Fruit fly (Drosophila melanogaster) whole organism, embryonic: ENCODE data around the gene Atf3.
A peak's percentile ranks its signal among the peaks of the same experiment; 100 is the strongest.

Experiments
- CG10366 ChIP-seq: fragments of 200-800 bp; sonication (Bioruptor generic); IDR thresholded peaks from 2 replicates; pipeline ENCODE4 v1.3.6; 2022; ENCODE audit warnings: missing biosample characterization, missing genetic modification characterization
- CG10979 ChIP-seq: fragments of 200-800 bp; sonication (Bioruptor generic); optimal IDR thresholded peaks from 2 replicates; lab custom pipeline; 2018; ENCODE audit warnings: missing biosample characterization, mild to moderate bottlenecking, missing genetic modification characterization, moderate library complexity
- CG11093 ChIP-seq: fragments of 200-800 bp; sonication (Bioruptor generic); IDR thresholded peaks from 3 replicates; pipeline ENCODE4 v1.3.6; 2022; ENCODE audit warnings: missing biosample characterization, missing genetic modification characterization
- CG12299 ChIP-seq: fragments of 200-800 bp; sonication (Bioruptor generic); optimal IDR thresholded peaks from 2 replicates; lab custom pipeline; 2018; ENCODE audit warnings: missing biosample characterization, mild to moderate bottlenecking, missing genetic modification characterization
- CG12769 ChIP-seq: fragments of 200-800 bp; sonication (Bioruptor generic); optimal IDR thresholded peaks from 2 replicates; lab custom pipeline; 2019; ENCODE audit warnings: missing biosample characterization, mild to moderate bottlenecking, missing genetic modification characterization, moderate library complexity
- CG12942 ChIP-seq: fragments of 200-800 bp; sonication (Bioruptor generic); optimal IDR thresholded peaks from 3 replicates; lab custom pipeline; 2016; ENCODE audit warnings: missing biosample characterization, missing genetic modification characterization
- CG13123 ChIP-seq: fragments of 200-800 bp; sonication (Bioruptor generic); optimal IDR thresholded peaks from 2 replicates; lab custom pipeline; 2016; ENCODE audit warnings: missing biosample characterization, missing genetic modification characterization
- CG14441 ChIP-seq: fragments of 200-800 bp; sonication (Bioruptor generic); IDR thresholded peaks from 2 replicates; pipeline ENCODE4 v1.3.6; 2022; ENCODE audit warnings: missing biosample characterization, missing genetic modification characterization
- CG14710 ChIP-seq: fragments of 200-800 bp; sonication (Bioruptor generic); optimal IDR thresholded peaks from 3 replicates; lab custom pipeline; 2019; ENCODE audit warnings: missing biosample characterization, mild to moderate bottlenecking, missing genetic modification characterization, moderate library complexity
- CG15073 ChIP-seq: fragments of 200-800 bp; sonication (Bioruptor generic); optimal IDR thresholded peaks from 2 replicates; lab custom pipeline; 2016; ENCODE audit warnings: missing biosample characterization, missing genetic modification characterization
- CG15479 ChIP-seq: fragments of 200-800 bp; sonication (Bioruptor generic); optimal IDR thresholded peaks from 3 replicates; lab custom pipeline; 2019; ENCODE audit warnings: missing biosample characterization, mild to moderate bottlenecking, missing genetic modification characterization, moderate library complexity
- CG17568 ChIP-seq: fragments of 200-800 bp; sonication (Bioruptor generic); optimal IDR thresholded peaks from 2 replicates; lab custom pipeline; 2018; ENCODE audit warnings: missing biosample characterization, mild to moderate bottlenecking, missing genetic modification characterization, moderate library complexity
- CG17829 ChIP-seq: fragments of 200-800 bp; optimal IDR thresholded peaks from 2 replicates; lab custom pipeline; 2019; ENCODE audit warnings: missing biosample characterization, mild to moderate bottlenecking, missing genetic modification characterization, moderate library complexity
- CG30403 ChIP-seq: fragments of 200-800 bp; sonication (Bioruptor generic); optimal IDR thresholded peaks from 3 replicates; lab custom pipeline; 2016; ENCODE audit warnings: missing biosample characterization, missing genetic modification characterization
- CG31365 ChIP-seq: fragments of 200-800 bp; sonication (Bioruptor generic); optimal IDR thresholded peaks from 2 replicates; lab custom pipeline; 2018; ENCODE audit warnings: missing biosample characterization, mild to moderate bottlenecking, missing genetic modification characterization
- CG3995 ChIP-seq: fragments of 200-800 bp; sonication (Bioruptor generic); optimal IDR thresholded peaks from 3 replicates; lab custom pipeline; 2016; ENCODE audit warnings: missing biosample characterization, missing genetic modification characterization
- CG42726 ChIP-seq: fragments of 200-800 bp; sonication (Bioruptor generic); IDR thresholded peaks from 2 replicates; pipeline ENCODE4 v1.3.6; 2022; ENCODE audit warnings: missing biosample characterization, missing genetic modification characterization; ENCODE audit not compliant: partially characterized antibody
- CG4820 ChIP-seq: fragments of 200-800 bp; sonication (Bioruptor generic); optimal IDR thresholded peaks from 3 replicates; lab custom pipeline; 2016; ENCODE audit warnings: missing biosample characterization, missing genetic modification characterization
- CG7271 ChIP-seq: fragments of 200-800 bp; sonication (Bioruptor generic); optimal IDR thresholded peaks from 2 replicates; lab custom pipeline; 2018; ENCODE audit warnings: missing biosample characterization, mild to moderate bottlenecking, missing genetic modification characterization, moderate library complexity
- CG8478 ChIP-seq: fragments of >200 bp; optimal IDR thresholded peaks from 2 replicates; lab custom pipeline; 2018
- Dll ChIP-seq: fragments of 200-800 bp; sonication (Bioruptor generic); IDR thresholded peaks from 4 replicates; pipeline ENCODE4 v1.3.6; 2022; ENCODE audit warnings: missing biosample characterization, missing genetic modification characterization; ENCODE audit not compliant: partially characterized antibody
- Fer1 ChIP-seq: fragments of 200-800 bp; sonication (Bioruptor generic); optimal IDR thresholded peaks from 2 replicates; lab custom pipeline; 2017; ENCODE audit warnings: missing biosample characterization, mild to moderate bottlenecking, missing genetic modification characterization
- Gsc ChIP-seq: fragments of 200-800 bp; sonication (Bioruptor generic); IDR thresholded peaks from 2 replicates; pipeline ENCODE4 v1.3.6; 2022; ENCODE audit warnings: missing biosample characterization, missing genetic modification characterization
- Kr ChIP-seq: fragments of 200-800 bp; sonication (Bioruptor generic); optimal IDR thresholded peaks from 2 replicates; lab custom pipeline; 2017; ENCODE audit warnings: missing biosample characterization, mild to moderate bottlenecking, missing genetic modification characterization
- Med ChIP-seq: fragments of 200-800 bp; sonication (Bioruptor generic); peaks from one replicate; lab custom pipeline; 2016; ENCODE audit warnings: missing biosample characterization, missing genetic modification characterization, mild to moderate bottlenecking, inconsistent platforms, moderate library complexity
- NC2α ChIP-seq: fragments of 200-800 bp; sonication (Bioruptor generic); optimal IDR thresholded peaks from 2 replicates; lab custom pipeline; 2016; ENCODE audit warnings: missing biosample characterization, missing genetic modification characterization
- Opbp ChIP-seq: fragments of 200-800 bp; sonication (Bioruptor generic); IDR thresholded peaks from 3 replicates; pipeline ENCODE4 v1.3.6; 2022; ENCODE audit warnings: missing biosample characterization, missing genetic modification characterization; ENCODE audit not compliant: partially characterized antibody
- Ravus ChIP-seq: fragments of 200-800 bp; sonication (Bioruptor generic); IDR thresholded peaks from 2 replicates; pipeline ENCODE4 v1.3.6; 2022; ENCODE audit warnings: missing biosample characterization, missing genetic modification characterization
- Sry-δ ChIP-seq: fragments of 200-800 bp; sonication (Bioruptor generic); optimal IDR thresholded peaks from 2 replicates; lab custom pipeline; 2016; ENCODE audit warnings: missing biosample characterization, missing genetic modification characterization
- Tbp ChIP-seq: fragments of >200 bp; optimal IDR thresholded peaks from 2 replicates; lab custom pipeline; 2018; ENCODE audit warnings: missing biosample characterization, missing genetic modification characterization
- Trl ChIP-seq, 3 experiments: fragments of >200 bp in 2 of 3; fragments of 200-800 bp in 1 of 3; sonication (Bioruptor generic) in 1 of 3; optimal IDR thresholded peaks; 2 replicates in 1 of 3; 3 replicates in 2 of 3; lab custom pipeline; 2016 to 2017; ENCODE audit warnings: missing biosample characterization in 1 of 3, missing genetic modification characterization in 1 of 3
- al ChIP-seq: fragments of 200-800 bp; sonication (Bioruptor generic); IDR thresholded peaks from 2 replicates; pipeline ENCODE4 v1.3.6; 2022; ENCODE audit warnings: missing biosample characterization, missing genetic modification characterization
- aop ChIP-seq: fragments of 200-800 bp; sonication (Bioruptor generic); IDR thresholded peaks from 2 replicates; pipeline ENCODE4 v1.3.6; 2022; ENCODE audit warnings: missing biosample characterization, missing genetic modification characterization
- ara ChIP-seq: fragments of 200-800 bp; sonication (Bioruptor generic); IDR thresholded peaks from 2 replicates; pipeline ENCODE4 v1.3.6; 2022; ENCODE audit warnings: missing biosample characterization, missing genetic modification characterization
- ase ChIP-seq: fragments of 200-800 bp; sonication (Bioruptor generic); IDR thresholded peaks from 3 replicates; pipeline ENCODE4 v1.3.6; 2022; ENCODE audit warnings: missing biosample characterization, missing genetic modification characterization
- cg ChIP-seq: fragments of 200-800 bp; sonication (Bioruptor generic); optimal IDR thresholded peaks from 3 replicates; lab custom pipeline; 2019; ENCODE audit warnings: missing biosample characterization, mild to moderate bottlenecking, missing genetic modification characterization, moderate library complexity
- chn ChIP-seq: fragments of 200-800 bp; sonication (Bioruptor generic); optimal IDR thresholded peaks from 2 replicates; lab custom pipeline; 2016; ENCODE audit warnings: missing biosample characterization, missing genetic modification characterization
- fu2 ChIP-seq: fragments of 200-800 bp; sonication (Bioruptor generic); optimal IDR thresholded peaks from 2 replicates; lab custom pipeline; 2016; ENCODE audit warnings: missing biosample characterization, missing genetic modification characterization
- gsb ChIP-seq: fragments of 200-800 bp; sonication (Bioruptor generic); IDR thresholded peaks from 2 replicates; pipeline ENCODE4 v1.3.6; 2022; ENCODE audit warnings: missing biosample characterization, missing genetic modification characterization
- ind ChIP-seq: fragments of 200-800 bp; sonication (Bioruptor generic); optimal IDR thresholded peaks from 3 replicates; lab custom pipeline; 2016; ENCODE audit warnings: missing biosample characterization, missing genetic modification characterization
- kah ChIP-seq: fragments of 200-800 bp; sonication (Bioruptor generic); optimal IDR thresholded peaks from 2 replicates; lab custom pipeline; 2018; ENCODE audit warnings: missing biosample characterization, mild to moderate bottlenecking, missing genetic modification characterization
- ken ChIP-seq: fragments of 200-800 bp; sonication (Bioruptor generic); IDR thresholded peaks from 3 replicates; pipeline ENCODE4 v1.3.6; 2022; ENCODE audit warnings: missing biosample characterization, missing genetic modification characterization
- mld ChIP-seq: fragments of 200-800 bp; sonication (Bioruptor generic); IDR thresholded peaks from 3 replicates; pipeline ENCODE4 v1.3.6; 2022; ENCODE audit warnings: missing biosample characterization, missing genetic modification characterization; ENCODE audit not compliant: partially characterized antibody
- nom ChIP-seq: fragments of 200-800 bp; sonication (Bioruptor generic); optimal IDR thresholded peaks from 2 replicates; lab custom pipeline; 2017; ENCODE audit warnings: missing biosample characterization, missing genetic modification characterization, mild to moderate bottlenecking, moderate library complexity, missing genetic modification reagents
- run ChIP-seq: fragments of 200-800 bp; sonication (Bioruptor generic); optimal IDR thresholded peaks from 3 replicates; lab custom pipeline; 2018; ENCODE audit warnings: missing biosample characterization, mild to moderate bottlenecking, missing genetic modification characterization
- sens-2 ChIP-seq: fragments of 200-800 bp; sonication (Bioruptor generic); IDR thresholded peaks from 2 replicates; pipeline ENCODE4 v1.3.6; 2022; ENCODE audit warnings: missing biosample characterization, missing genetic modification characterization
- sna ChIP-seq: fragments of 200-800 bp; sonication (Bioruptor generic); IDR thresholded peaks from 2 replicates; pipeline ENCODE4 v1.3.6; 2022; ENCODE audit warnings: missing biosample characterization, missing genetic modification characterization; ENCODE audit not compliant: partially characterized antibody
- sob ChIP-seq: fragments of 200-800 bp; sonication (Bioruptor generic); IDR thresholded peaks from 2 replicates; pipeline ENCODE4 v1.3.6; 2022; ENCODE audit warnings: missing biosample characterization, missing genetic modification characterization
- tx ChIP-seq: fragments of 200-800 bp; sonication (Bioruptor generic); optimal IDR thresholded peaks from 2 replicates; lab custom pipeline; 2016; ENCODE audit warnings: missing biosample characterization, missing genetic modification characterization
- unpg ChIP-seq: fragments of 200-800 bp; sonication (Bioruptor generic); optimal IDR thresholded peaks from 3 replicates; lab custom pipeline; 2018; ENCODE audit warnings: missing biosample characterization, mild to moderate bottlenecking, missing genetic modification characterization, moderate library complexity
- vnd ChIP-seq: fragments of 200-800 bp; sonication (Bioruptor generic); IDR thresholded peaks from 3 replicates; pipeline ENCODE4 v1.3.6; 2022; ENCODE audit warnings: missing biosample characterization, missing genetic modification characterization; ENCODE audit not compliant: partially characterized antibody
- wdn ChIP-seq: fragments of 200-800 bp; sonication (Bioruptor generic); IDR thresholded peaks from 2 replicates; pipeline ENCODE4 v1.3.6; 2022; ENCODE audit warnings: missing biosample characterization, missing genetic modification characterization

Gene Atf3

dm6 chrX:1270655-1271054, 4.4 kb downstream of the Atf3 start (continued):
- TF ChIP-seq CG11093 (no peak), CG15479 (GFP tag; lab: Kevin White, UChicago) (no peak), Dll (GFP tag; lab: Robert Waterston, UW) (no peak), chn (GFP tag; lab: Kevin White, UChicago) (no peak), sens-2 (GFP tag; lab: Robert Waterston, UW) (no peak), mld (GFP tag; lab: Robert Waterston, UW) (no peak), CG17568 (GFP tag; lab: Kevin White, UChicago) (peak; percentile 28), CG8478 (lab: Kevin White, UChicago) (no peak), CG42726 (GFP tag; lab: Robert Waterston, UW) (no peak), CG10979 (tag; lab: Kevin White, UChicago) (peak; percentile 50), Tbp (GFP tag; lab: Kevin White, UChicago) (no peak), run (tag; lab: Kevin White, UChicago) (no peak), al (GFP tag; lab: Robert Waterston, UW) (peak; percentile 36; the same call in 1 of the 2 replicates), ken (0 out of 3 replicates have a peak, but pooled peaks have one; percentile 4), vnd (GFP tag; lab: Robert Waterston, UW) (no peak), CG4820 (GFP tag; lab: Kevin White, UChicago) (no peak), NC2α (no peak), gsb (GFP tag; lab: Robert Waterston, UW) (no peak), ara (no peak), tx (no peak), aop (GFP tag; lab: Robert Waterston, UW) (no peak), Opbp (GFP tag; lab: Robert Waterston, UW) (no peak), CG30403 (GFP tag; lab: Kevin White, UChicago) (peak; percentile 20), CG14710 (tag; lab: Kevin White, UChicago) (peak; percentile 51), Fer1 (GFP tag; lab: Kevin White, UChicago) (peak; percentile 49), nom (GFP tag; lab: Kevin White, UChicago) (no peak), Sry-δ (no peak), Med (GFP tag; lab: Kevin White, UChicago) (peak; percentile 88), Gsc (no peak), ase (no peak), kah (GFP tag; lab: Kevin White, UChicago) (no peak), cg (GFP tag; lab: Kevin White, UChicago) (no peak), CG12769 (tag; lab: Kevin White, UChicago) (no peak), CG12299 (tag; lab: Kevin White, UChicago) (no peak), CG31365 (tag; lab: Kevin White, UChicago) (peak; percentile 13), CG7271 (tag; lab: Kevin White, UChicago) (no peak), CG10366 (GFP tag; lab: Robert Waterston, UW) (no peak), CG3995 (GFP tag; lab: Kevin White, UChicago) (no peak), sob (0 out of 2 replicates have a peak, but pooled peaks have one; percentile 32), Trl (optimal IDR thresholded peaks at IDR 0.05; lab: Kevin White, UChicago) (no peak), Trl (GFP tag; optimal IDR thresholded peaks at IDR 0.05; lab: Kevin White, UChicago) (peak; percentile 12), CG17829 (tag; lab: Kevin White, UChicago) (peak; percentile 9), CG13123 (no peak), fu2 (no peak), sna (GFP tag; lab: Robert Waterston, UW) (no peak), unpg (GFP tag; lab: Kevin White, UChicago) (peak; percentile 34), CG14441 (GFP tag; lab: Robert Waterston, UW) (peak; percentile 18; the same call in 1 of the 2 replicates), wdn (no peak), ind (GFP tag; lab: Kevin White, UChicago) (peak; percentile 1), CG12942 (GFP tag; lab: Kevin White, UChicago) (no peak), Kr (GFP tag; lab: Kevin White, UChicago) (no peak), CG15073 (GFP tag; lab: Kevin White, UChicago) (no peak), Ravus (GFP tag; lab: Robert Waterston, UW) (no peak)
